Worm (Caenorhabditis elegans) whole organism, L1 larva: ENCODE results near the gene rhr-1.

Experiments
- Y116A8C.19 ChIP-seq: sonication (generic microtip); optimal IDR thresholded peaks from 2 replicates; lab custom pipeline; 2016; ENCODE audit warnings: missing compliant biosample characterization, missing genetic modification characterization, borderline replicate concordance
- alr-1 ChIP-seq: fragments of 200-800 bp; sonication (Bioruptor generic); optimal IDR thresholded peaks from 2 replicates; lab custom pipeline; 2018; ENCODE audit warnings: borderline replicate concordance, mild to moderate bottlenecking, missing genetic modification characterization, missing compliant biosample characterization
- aly-2 ChIP-seq: fragments of 150-350 bp; optimal IDR thresholded peaks from 2 replicates; lab custom pipeline; 2014; ENCODE audit warnings: missing biosample characterization, missing genetic modification characterization
- ama-1 ChIP-seq: fragments of 150-350 bp; optimal IDR thresholded peaks from 2 replicates; lab custom pipeline; 2014
- ceh-82 ChIP-seq, 3 experiments: fragments of 150-350 bp in 1 of 3; sonication (generic microtip) in 2 of 3; optimal IDR thresholded peaks; 2 replicates each; lab custom pipeline; 2014 to 2017; ENCODE audit warnings: missing biosample characterization in 3 of 3, missing genetic modification characterization in 3 of 3
- ceh-90 ChIP-seq: sonication (generic microtip); optimal IDR thresholded peaks from 2 replicates; lab custom pipeline; 2016; ENCODE audit warnings: missing genetic modification characterization, missing compliant biosample characterization
- ces-1 ChIP-seq: fragments of 150-350 bp; optimal IDR thresholded peaks from 2 replicates; lab custom pipeline; 2014; ENCODE audit warnings: missing biosample characterization, missing genetic modification reagents, missing genetic modification characterization
- efl-3 ChIP-seq: fragments of 200-800 bp; sonication (Bioruptor generic); optimal IDR thresholded peaks from 2 replicates; lab custom pipeline; 2018; ENCODE audit warnings: mild to moderate bottlenecking, missing genetic modification characterization, missing compliant biosample characterization
- egl-13 ChIP-seq: sonication (generic microtip); optimal IDR thresholded peaks from 2 replicates; lab custom pipeline; 2016; ENCODE audit warnings: missing genotype, missing genetic modification reagents, missing genetic modification characterization, missing compliant biosample characterization
- elt-2 ChIP-seq: sonication (generic microtip); optimal IDR thresholded peaks from 2 replicates; lab custom pipeline; 2016; ENCODE audit warnings: missing genetic modification characterization, mild to moderate bottlenecking, inconsistent platforms, missing compliant biosample characterization, missing genetic modification reagents
- elt-3 ChIP-seq, 6 experiments: fragments of 150-350 bp in 1 of 6; sonication (generic microtip); optimal IDR thresholded peaks; 2 replicates each; lab custom pipeline; 2017 to 2018; ENCODE audit warnings: missing biosample characterization in 6 of 6, missing genetic modification characterization in 6 of 6, inconsistent platforms in 1 of 6
- ets-5 ChIP-seq: fragments of 200-800 bp; sonication (Bioruptor generic); IDR thresholded peaks from 2 replicates; pipeline ENCODE4 v1.3.6; 2022; ENCODE audit warnings: missing genetic modification characterization, missing compliant biosample characterization
- fkh-8 ChIP-seq: sonication (generic microtip); optimal IDR thresholded peaks from 2 replicates; lab custom pipeline; 2016; ENCODE audit warnings: mild to moderate bottlenecking, missing genetic modification characterization, missing compliant biosample characterization
- fos-1 ChIP-seq: fragments of 150-350 bp; optimal IDR thresholded peaks from 2 replicates; lab custom pipeline; 2014; ENCODE audit warnings: missing biosample characterization, missing genetic modification characterization
- hlh-17 ChIP-seq: fragments of 200-800 bp; sonication (Bioruptor generic); optimal IDR thresholded peaks from 2 replicates; lab custom pipeline; 2018; ENCODE audit warnings: missing genetic modification characterization, mild to moderate bottlenecking, missing compliant biosample characterization, moderate library complexity, borderline replicate concordance
- irx-1 ChIP-seq: sonication (generic microtip); optimal IDR thresholded peaks from 2 replicates; lab custom pipeline; 2016; ENCODE audit warnings: missing genetic modification characterization, missing compliant biosample characterization
- isw-1 ChIP-seq: fragments of 200-800 bp; sonication (Bioruptor generic); IDR thresholded peaks from 2 replicates; pipeline ENCODE4 v1.3.6; 2022; ENCODE audit warnings: missing genetic modification characterization, missing compliant biosample characterization
- jun-1 ChIP-seq: fragments of 150-350 bp; optimal IDR thresholded peaks from 2 replicates; lab custom pipeline; 2014; ENCODE audit warnings: missing biosample characterization, missing genetic modification reagents, missing genetic modification characterization
- lin-13 ChIP-seq: fragments of 150-350 bp; optimal IDR thresholded peaks from 2 replicates; lab custom pipeline; 2014; ENCODE audit warnings: missing biosample characterization, missing genetic modification reagents, missing genetic modification characterization
- lin-14 ChIP-seq: fragments of 200-800 bp; sonication (Bioruptor generic); optimal IDR thresholded peaks from 2 replicates; lab custom pipeline; 2018; ENCODE audit warnings: mild to moderate bottlenecking, missing genetic modification characterization, moderate library complexity, missing compliant biosample characterization
- lin-15B ChIP-seq: fragments of 150-350 bp; sonication (generic microtip); optimal IDR thresholded peaks from 3 replicates; lab custom pipeline; 2014; ENCODE audit warnings: missing biosample characterization, missing genetic modification characterization
- lin-39 ChIP-seq: fragments of 150-350 bp; optimal IDR thresholded peaks from 2 replicates; lab custom pipeline; 2014; ENCODE audit warnings: missing biosample characterization, missing genetic modification reagents, missing genetic modification characterization
- lir-3 ChIP-seq: sonication (generic microtip); optimal IDR thresholded peaks from 2 replicates; lab custom pipeline; 2016; ENCODE audit warnings: mild to moderate bottlenecking, missing genetic modification characterization, moderate library complexity, missing compliant biosample characterization; ENCODE audit not compliant: poor library complexity
- lsy-2 ChIP-seq, 2 experiments: fragments of 150-350 bp; optimal IDR thresholded peaks; 2 replicates each; lab custom pipeline; 2014; ENCODE audit warnings: missing biosample characterization in 2 of 2, missing genetic modification characterization in 2 of 2
- mab-9 ChIP-seq: fragments of 200-800 bp; sonication (Bioruptor generic); IDR thresholded peaks from 2 replicates; pipeline ENCODE4 v1.3.6; 2022; ENCODE audit warnings: missing genetic modification reagents, missing genetic modification characterization, missing compliant biosample characterization
- mdl-1 ChIP-seq, 2 experiments: fragments of 150-350 bp; optimal IDR thresholded peaks; 2 replicates each; lab custom pipeline; 2014 to 2017; ENCODE audit warnings: missing biosample characterization in 2 of 2, missing genetic modification characterization in 2 of 2, inconsistent platforms in 1 of 2
- mep-1 ChIP-seq: fragments of 150-350 bp; optimal IDR thresholded peaks from 2 replicates; lab custom pipeline; 2014; ENCODE audit warnings: missing biosample characterization, missing genetic modification characterization
- nhr-11 ChIP-seq: fragments of 150-350 bp; optimal IDR thresholded peaks from 2 replicates; lab custom pipeline; 2014; ENCODE audit warnings: missing biosample characterization, missing genetic modification characterization
- nhr-20 ChIP-seq: sonication (generic microtip); optimal IDR thresholded peaks from 2 replicates; lab custom pipeline; 2016; ENCODE audit warnings: mild to moderate bottlenecking, missing genetic modification characterization, missing compliant biosample characterization
- nhr-47 ChIP-seq: sonication (generic microtip); optimal IDR thresholded peaks from 2 replicates; lab custom pipeline; 2016; ENCODE audit warnings: mild to moderate bottlenecking, missing genetic modification characterization, moderate library complexity, missing compliant biosample characterization
- nhr-71 ChIP-seq: sonication (generic microtip); optimal IDR thresholded peaks from 2 replicates; lab custom pipeline; 2016; ENCODE audit warnings: mild to moderate bottlenecking, missing genetic modification characterization, moderate library complexity, missing compliant biosample characterization
- nhr-84 ChIP-seq: sonication (generic microtip); optimal IDR thresholded peaks from 2 replicates; lab custom pipeline; 2017; ENCODE audit warnings: missing biosample characterization, missing genetic modification characterization
- nhr-90 ChIP-seq: sonication (generic microtip); optimal IDR thresholded peaks from 2 replicates; lab custom pipeline; 2016; ENCODE audit warnings: mild to moderate bottlenecking, missing genetic modification characterization, missing compliant biosample characterization; ENCODE audit not compliant: poor library complexity
- pag-3 ChIP-seq: sonication (generic microtip); optimal IDR thresholded peaks from 2 replicates; lab custom pipeline; 2017; ENCODE audit warnings: missing genetic modification characterization, mild to moderate bottlenecking, missing compliant biosample characterization, antibody characterized with exemption, borderline replicate concordance; ENCODE audit not compliant: insufficient read depth
- rnt-1 ChIP-seq: sonication (generic microtip); optimal IDR thresholded peaks from 2 replicates; lab custom pipeline; 2016; ENCODE audit warnings: mild to moderate bottlenecking, missing genetic modification characterization, moderate library complexity, missing compliant biosample characterization
- sptf-1 ChIP-seq: fragments of 150-350 bp; optimal IDR thresholded peaks from 2 replicates; lab custom pipeline; 2014; ENCODE audit warnings: missing biosample characterization, missing genetic modification characterization
- tbx-2 ChIP-seq: sonication (generic microtip); optimal IDR thresholded peaks from 2 replicates; lab custom pipeline; 2016; ENCODE audit warnings: missing genetic modification characterization, missing compliant biosample characterization
- unc-130 ChIP-seq: fragments of 150-350 bp; optimal IDR thresholded peaks from 2 replicates; lab custom pipeline; 2017; ENCODE audit warnings: missing biosample characterization, missing genetic modification characterization, inconsistent platforms
- unc-30 ChIP-seq: sonication (generic microtip); optimal IDR thresholded peaks from 2 replicates; lab custom pipeline; 2017; ENCODE audit warnings: missing biosample characterization, missing genetic modification characterization
- unc-86 ChIP-seq: sonication (generic microtip); optimal IDR thresholded peaks from 2 replicates; lab custom pipeline; 2016; ENCODE audit warnings: missing genetic modification characterization, missing compliant biosample characterization
- vab-15 ChIP-seq: sonication (generic microtip); optimal IDR thresholded peaks from 2 replicates; lab custom pipeline; 2017; ENCODE audit warnings: missing genotype, mild to moderate bottlenecking, missing genetic modification characterization, missing compliant biosample characterization
- xbp-1 ChIP-seq: sonication (generic microtip); optimal IDR thresholded peaks from 2 replicates; lab custom pipeline; 2016; ENCODE audit warnings: missing genetic modification characterization, missing compliant biosample characterization
- zag-1 ChIP-seq: fragments of 150-350 bp; optimal IDR thresholded peaks from 2 replicates; lab custom pipeline; 2014; ENCODE audit warnings: missing biosample characterization, missing genetic modification characterization
- ztf-11 ChIP-seq, 2 experiments: sonication (generic microtip); optimal IDR thresholded peaks; 2 replicates each; lab custom pipeline; 2016 to 2017; ENCODE audit warnings: missing genetic modification characterization in 2 of 2, missing biosample characterization in 1 of 2, missing compliant biosample characterization in 1 of 2
- ztf-4 ChIP-seq: fragments of 150-350 bp; optimal IDR thresholded peaks from 2 replicates; lab custom pipeline; 2014; ENCODE audit warnings: missing biosample characterization, missing genetic modification characterization

The rhr-1 gene

DNA sequence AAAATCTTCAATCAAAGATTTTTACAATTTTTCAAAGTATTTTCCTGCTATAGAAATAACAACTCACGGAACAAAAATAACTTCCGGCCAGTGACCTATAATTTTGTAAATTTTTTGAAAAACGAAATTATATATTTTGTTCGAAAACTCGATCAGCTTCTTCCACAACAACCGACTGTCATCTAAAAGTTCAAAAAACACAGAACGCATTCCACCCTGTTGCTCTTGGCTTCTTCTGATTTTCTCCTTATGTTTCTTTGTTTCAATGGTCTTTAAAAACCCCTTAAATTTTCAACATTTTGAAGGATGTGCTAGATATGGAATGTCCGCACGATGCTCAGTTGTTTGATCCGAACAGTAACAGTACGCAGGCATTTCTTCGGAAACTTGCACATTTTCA, 22.9 kb upstream of the rhr-1 start, which contains the start of gene dmsr-7:
Gene dmsr-7 (plus strand): TSS at position 301 of the 400 bp plus-strand sequence.
- no peak for TF ChIP-seq Y116A8C.19 (tag; lab: Kevin White, UChicago)
- TF ChIP-seq nhr-71 (tag; lab: Kevin White, UChicago), result no peak
- no peak for TF ChIP-seq ztf-11 (tag; optimal IDR thresholded peaks at IDR 0.05; lab: Kevin White, UChicago)
- TF ChIP-seq rnt-1 (tag; lab: Kevin White, UChicago), result no peak
- no peak for TF ChIP-seq nhr-11 (tag; lab: Kevin White, UChicago)

DNA sequence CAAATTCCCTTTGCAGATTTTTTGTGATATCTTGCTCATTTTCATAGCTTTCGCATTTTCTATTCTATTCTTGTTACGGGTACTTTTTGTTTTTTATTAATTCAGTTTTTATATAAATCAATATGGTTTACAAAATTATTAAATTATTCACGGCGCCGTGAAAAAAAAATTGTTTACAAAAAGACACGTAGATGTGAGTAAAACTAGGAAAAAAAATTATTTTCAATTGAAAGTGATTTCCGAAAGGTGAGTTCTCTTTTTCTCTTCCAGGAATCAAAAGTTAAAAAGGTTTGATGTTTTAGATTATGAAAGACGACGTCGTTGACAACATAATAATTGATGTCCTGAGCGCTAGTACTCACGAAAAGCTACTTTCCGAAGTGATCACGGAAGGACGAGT, 19.7 kb upstream of the rhr-1 start, which contains the start of gene C25A6.1:
Gene C25A6.1 (plus strand): TSS at position 301 of the 400 bp plus-strand sequence.
- TF ChIP-seq ztf-11 (tag; optimal IDR thresholded peaks at IDR 0.05; lab: Kevin White, UChicago) (no peak), unc-30 (no peak), zag-1 (no peak), Y116A8C.19 (tag; lab: Kevin White, UChicago) (no peak)

DNA sequence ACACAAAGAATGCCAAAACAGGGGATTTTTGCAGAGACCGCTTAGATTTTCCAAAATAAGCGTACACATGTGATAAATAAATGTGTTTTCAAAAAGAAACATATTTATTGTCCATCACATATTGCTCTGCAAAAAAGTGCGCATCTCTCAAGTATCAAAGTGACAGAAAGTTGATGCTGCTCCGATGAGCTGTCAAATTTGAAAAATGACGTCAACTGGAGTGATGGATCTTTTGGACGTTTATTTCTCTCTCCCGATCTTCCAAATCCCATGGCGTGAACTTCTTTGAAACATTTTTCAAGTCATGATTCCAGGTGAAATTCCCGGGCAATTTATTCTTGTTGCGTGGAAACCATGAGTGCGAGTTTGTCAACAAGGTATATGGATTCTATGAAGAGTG, 19.0 kb upstream of the rhr-1 start:
- TF ChIP-seq nhr-71 (tag; lab: Kevin White, UChicago) (peak; percentile 31), sptf-1 (tag; lab: Kevin White, UChicago) (no peak), lin-14 (GFP tag; lab: Kevin White, UChicago) (peak; percentile 75), unc-130 (tag; lab: Kevin White, UChicago) (no peak)
- TF ChIP-seq, all 84 proteins: peak for 2

DNA sequence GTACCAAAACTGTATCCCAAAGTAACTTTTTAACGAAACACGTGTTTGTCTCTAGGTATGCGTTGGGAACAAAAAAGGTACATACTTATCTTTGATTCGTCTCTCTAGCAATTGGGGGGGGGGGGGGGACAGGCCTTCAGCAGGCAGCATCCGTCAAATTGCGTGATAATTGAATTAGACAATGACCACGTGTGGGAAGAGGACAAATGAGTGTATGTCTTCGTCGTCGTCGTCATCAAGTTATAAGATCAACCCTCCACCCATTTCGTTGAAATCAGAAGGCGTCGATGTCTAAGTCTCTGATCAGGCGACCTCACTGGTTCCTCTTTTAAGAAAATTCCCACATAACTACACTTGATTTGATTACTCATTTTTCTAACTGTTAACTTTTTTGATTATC, 17.3 kb upstream of the rhr-1 start, which contains the start of gene F08F3.4:
Gene F08F3.4 (plus strand): TSS at position 277 of the 400 bp plus-strand sequence.
- TF ChIP-seq unc-130 (tag; lab: Kevin White, UChicago) (no peak), fkh-8 (tag; lab: Kevin White, UChicago) (no peak), fos-1 (no peak), ces-1 (no peak), ceh-82 (tag; optimal IDR thresholded peaks at IDR 0.05; lab: Kevin White, UChicago) (no peak), pag-3 (no peak), unc-86 (tag; lab: Kevin White, UChicago) (no peak), zag-1 (no peak), lir-3 (tag; lab: Kevin White, UChicago) (no peak), nhr-90 (peak; percentile 26), irx-1 (tag; lab: Kevin White, UChicago) (no peak), mab-9 (GFP tag; lab: Robert Waterston, UW) (no peak), nhr-20 (peak; percentile 73), elt-2 (no peak), nhr-47 (tag; lab: Kevin White, UChicago) (peak; percentile 3), aly-2 (tag; lab: Kevin White, UChicago) (no peak), alr-1 (no peak), ets-5 (GFP tag; lab: Robert Waterston, UW) (no peak), jun-1 (tag; lab: Kevin White, UChicago) (no peak), elt-3 (tag; optimal IDR thresholded peaks at IDR 0.05; lab: Kevin White, UChicago) (peak in 2 of 6 experiments; percentile 32 to 65), egl-13 (tag; lab: Kevin White, UChicago) (no peak), lin-13 (GFP tag; lab: Kevin White, UChicago) (no peak), lin-39 (no peak), ceh-90 (tag; lab: Kevin White, UChicago) (no peak), ztf-4 (tag; lab: Kevin White, UChicago) (no peak), nhr-84 (no peak), nhr-71 (tag; lab: Kevin White, UChicago) (peak; percentile 59), lin-15B (tag; lab: Kevin White, UChicago) (no peak), nhr-11 (tag; lab: Kevin White, UChicago) (no peak), mep-1 (tag; lab: Kevin White, UChicago) (no peak), unc-30 (no peak), ama-1 (no peak), isw-1 (no peak), xbp-1 (tag; lab: Kevin White, UChicago) (no peak), mdl-1 (tag; optimal IDR thresholded peaks at IDR 0.05; lab: Kevin White, UChicago) (peak in 1 of 2 experiments; percentile 63), hlh-17 (GFP tag; lab: Kevin White, UChicago) (no peak), vab-15 (no peak), tbx-2 (tag; lab: Kevin White, UChicago) (peak; percentile 45), efl-3 (no peak), lsy-2 (tag; optimal IDR thresholded peaks at IDR 0.05; lab: Kevin White, UChicago) (no peak)
